Worm (Caenorhabditis elegans) whole organism, L3 larva: ENCODE data around the gene col-3.

Experiments used
- aly-2 ChIP-seq: fragments of 150-350 bp; optimal IDR thresholded peaks from 2 replicates; lab custom pipeline; 2014; ENCODE audit warnings: missing biosample characterization, missing genetic modification characterization
- daf-12 ChIP-seq: fragments of 150-350 bp; optimal IDR thresholded peaks from 2 replicates; lab custom pipeline; 2014; ENCODE audit warnings: missing biosample characterization, missing genetic modification reagents, missing genetic modification characterization
- elt-3 ChIP-seq, 3 experiments: fragments of 150-350 bp in 1 of 3; sonication (generic microtip) in 2 of 3; optimal IDR thresholded peaks; 2 replicates in 2 of 3; 4 replicates in 1 of 3; lab custom pipeline; 2014 to 2017; ENCODE audit warnings: missing biosample characterization in 3 of 3, missing genetic modification characterization in 3 of 3
- nhr-11 ChIP-seq: fragments of 150-350 bp; optimal IDR thresholded peaks from 2 replicates; lab custom pipeline; 2014; ENCODE audit warnings: missing biosample characterization, missing genetic modification characterization
- nhr-25 ChIP-seq: sonication (generic microtip); optimal IDR thresholded peaks from 2 replicates; lab custom pipeline; 2017; ENCODE audit warnings: missing biosample characterization, missing genetic modification characterization
- nhr-76 ChIP-seq: fragments of 150-350 bp; sonication (generic microtip); optimal IDR thresholded peaks from 5 replicates; lab custom pipeline; 2014; ENCODE audit warnings: missing biosample characterization, missing genetic modification characterization
- pha-4 ChIP-seq: fragments of 150-350 bp; optimal IDR thresholded peaks from 2 replicates; lab custom pipeline; 2014; ENCODE audit warnings: missing biosample characterization, missing genetic modification reagents, missing genetic modification characterization
- pqm-1 ChIP-seq: fragments of 150-350 bp; optimal IDR thresholded peaks from 2 replicates; lab custom pipeline; 2017; ENCODE audit warnings: missing biosample characterization, missing genetic modification characterization, inconsistent platforms
- sea-2 ChIP-seq: fragments of 150-350 bp; sonication (generic microtip); optimal IDR thresholded peaks from 4 replicates; lab custom pipeline; 2014; ENCODE audit warnings: missing biosample characterization, missing genetic modification reagents, missing genetic modification characterization
- skn-1 ChIP-seq: fragments of 150-350 bp; optimal IDR thresholded peaks from 2 replicates; lab custom pipeline; 2014; ENCODE audit warnings: missing biosample characterization, missing genetic modification characterization
- unc-62 ChIP-seq: fragments of 150-350 bp; sonication (generic microtip); optimal IDR thresholded peaks from 4 replicates; lab custom pipeline; 2014; ENCODE audit warnings: missing biosample characterization, missing genetic modification reagents, missing genetic modification characterization
- ztf-11 ChIP-seq: fragments of 150-350 bp; optimal IDR thresholded peaks from 2 replicates; lab custom pipeline; 2014; ENCODE audit warnings: missing biosample characterization, missing genetic modification characterization

ce11 chrIV:8822598-8822997 is 2.0 kb upstream of the col-3 start:
- no peak for TF ChIP-seq ztf-11 (tag; lab: Kevin White, UChicago)
- TF ChIP-seq unc-62 (GFP tag; lab: Kevin White, UChicago), result no peak
- no peak for TF ChIP-seq daf-12 (tag; lab: Kevin White, UChicago)
- TF ChIP-seq sea-2, result no peak
- no peak for TF ChIP-seq pha-4
- peak; percentile 79 for TF ChIP-seq nhr-25 (tag; lab: Kevin White, UChicago)
- TF ChIP-seq aly-2, result no peak
- TF ChIP-seq pqm-1 (tag; lab: Kevin White, UChicago), result no peak
- no peak for TF ChIP-seq nhr-76 (tag; lab: Kevin White, UChicago)
- peak in 1 of 3 experiments; percentile 64 for TF ChIP-seq elt-3 (tag; optimal IDR thresholded peaks at IDR 0.05; lab: Kevin White, UChicago)
- no peak for TF ChIP-seq nhr-11
- TF ChIP-seq skn-1 (tag; lab: Kevin White, UChicago), result no peak
